Worm (Caenorhabditis elegans) whole organism, L1 larva: ENCODE results near the gene T28A8.4.

Experiments used
- C04F5.9 ChIP-seq: sonication (generic microtip); optimal IDR thresholded peaks from 2 replicates; lab custom pipeline; 2016; ENCODE audit warnings: missing genetic modification characterization, missing compliant biosample characterization
- C34B4.2 ChIP-seq: sonication (generic microtip); optimal IDR thresholded peaks from 2 replicates; lab custom pipeline; 2017; ENCODE audit warnings: mild to moderate bottlenecking, missing genetic modification characterization, missing compliant biosample characterization
- aha-1 ChIP-seq: fragments of 150-350 bp; optimal IDR thresholded peaks from 2 replicates; lab custom pipeline; 2014; ENCODE audit warnings: missing biosample characterization, missing genetic modification characterization
- aly-2 ChIP-seq: fragments of 150-350 bp; optimal IDR thresholded peaks from 2 replicates; lab custom pipeline; 2014; ENCODE audit warnings: missing biosample characterization, missing genetic modification characterization
- blmp-1 ChIP-seq: fragments of 150-350 bp; optimal IDR thresholded peaks from 2 replicates; lab custom pipeline; 2014; ENCODE audit warnings: missing biosample characterization, missing genetic modification characterization
- ceh-63 ChIP-seq: fragments of 200-800 bp; sonication (Bioruptor generic); optimal IDR thresholded peaks from 2 replicates; lab custom pipeline; 2018; ENCODE audit warnings: mild to moderate bottlenecking, missing genetic modification characterization, missing compliant biosample characterization
- ceh-88 ChIP-seq: fragments of 200-800 bp; sonication (Bioruptor generic); IDR thresholded peaks from 2 replicates; pipeline ENCODE4 v1.3.6; 2022; ENCODE audit warnings: missing genetic modification characterization, missing compliant biosample characterization
- ceh-90 ChIP-seq: sonication (generic microtip); optimal IDR thresholded peaks from 2 replicates; lab custom pipeline; 2016; ENCODE audit warnings: missing genetic modification characterization, missing compliant biosample characterization
- dpl-1 ChIP-seq, 3 experiments: fragments of 150-350 bp in 2 of 3; sonication (generic microtip) in 1 of 3; optimal IDR thresholded peaks; 2 replicates each; lab custom pipeline; 2014 to 2017; ENCODE audit warnings: missing biosample characterization in 3 of 3, missing genetic modification characterization in 3 of 3, missing genetic modification reagents in 3 of 3
- dsc-1 ChIP-seq: sonication (generic microtip); optimal IDR thresholded peaks from 2 replicates; lab custom pipeline; 2016; ENCODE audit warnings: mild to moderate bottlenecking, missing genetic modification characterization, missing compliant biosample characterization
- efl-1 ChIP-seq, 4 experiments: fragments of 150-350 bp; optimal IDR thresholded peaks in 3 of 4; peaks in 1 of 4; 1 replicate in 1 of 4; 2 replicates in 3 of 4; lab custom pipeline; 2014; ENCODE audit warnings: missing biosample characterization in 2 of 4, missing genetic modification characterization in 2 of 4, missing genetic modification reagents in 2 of 4
- egl-27 ChIP-seq, 2 experiments: fragments of 150-350 bp in 1 of 2; sonication (generic microtip); optimal IDR thresholded peaks; 3 replicates each; lab custom pipeline; 2017 to 2018; ENCODE audit warnings: missing biosample characterization in 2 of 2, missing genetic modification characterization in 2 of 2, missing genetic modification reagents in 2 of 2
- elt-2 ChIP-seq: sonication (generic microtip); optimal IDR thresholded peaks from 2 replicates; lab custom pipeline; 2016; ENCODE audit warnings: missing genetic modification characterization, mild to moderate bottlenecking, inconsistent platforms, missing compliant biosample characterization, missing genetic modification reagents
- elt-3 ChIP-seq, 6 experiments: fragments of 150-350 bp in 1 of 6; sonication (generic microtip); optimal IDR thresholded peaks; 2 replicates each; lab custom pipeline; 2017 to 2018; ENCODE audit warnings: missing biosample characterization in 6 of 6, missing genetic modification characterization in 6 of 6, inconsistent platforms in 1 of 6
- ets-5 ChIP-seq: fragments of 200-800 bp; sonication (Bioruptor generic); IDR thresholded peaks from 2 replicates; pipeline ENCODE4 v1.3.6; 2022; ENCODE audit warnings: missing genetic modification characterization, missing compliant biosample characterization
- grh-1 ChIP-seq: fragments of 200-800 bp; sonication (Bioruptor generic); IDR thresholded peaks from 2 replicates; pipeline ENCODE4 v1.3.6; 2022; ENCODE audit warnings: missing genetic modification reagents, missing genetic modification characterization, missing compliant biosample characterization
- lin-14 ChIP-seq: fragments of 200-800 bp; sonication (Bioruptor generic); optimal IDR thresholded peaks from 2 replicates; lab custom pipeline; 2018; ENCODE audit warnings: mild to moderate bottlenecking, missing genetic modification characterization, moderate library complexity, missing compliant biosample characterization
- lin-35 ChIP-seq, 2 experiments: fragments of 150-350 bp; optimal IDR thresholded peaks; 2 replicates each; lab custom pipeline; 2014; ENCODE audit warnings: missing biosample characterization in 2 of 2, missing genetic modification characterization in 2 of 2, missing genetic modification reagents in 2 of 2
- lir-3 ChIP-seq: sonication (generic microtip); optimal IDR thresholded peaks from 2 replicates; lab custom pipeline; 2016; ENCODE audit warnings: mild to moderate bottlenecking, missing genetic modification characterization, moderate library complexity, missing compliant biosample characterization; ENCODE audit not compliant: poor library complexity
- lsy-2 ChIP-seq, 2 experiments: fragments of 150-350 bp; optimal IDR thresholded peaks; 2 replicates each; lab custom pipeline; 2014; ENCODE audit warnings: missing biosample characterization in 2 of 2, missing genetic modification characterization in 2 of 2
- mdl-1 ChIP-seq, 2 experiments: fragments of 150-350 bp; optimal IDR thresholded peaks; 2 replicates each; lab custom pipeline; 2014 to 2017; ENCODE audit warnings: missing biosample characterization in 2 of 2, missing genetic modification characterization in 2 of 2, inconsistent platforms in 1 of 2
- nhr-11 ChIP-seq: fragments of 150-350 bp; optimal IDR thresholded peaks from 2 replicates; lab custom pipeline; 2014; ENCODE audit warnings: missing biosample characterization, missing genetic modification characterization
- nhr-19 ChIP-seq: fragments of 200-800 bp; sonication (Bioruptor generic); conservative IDR thresholded peaks from 2 replicates; pipeline ENCODE4 v1.3.6; 2022; ENCODE audit warnings: missing genetic modification characterization, missing compliant biosample characterization
- nhr-20 ChIP-seq: sonication (generic microtip); optimal IDR thresholded peaks from 2 replicates; lab custom pipeline; 2016; ENCODE audit warnings: mild to moderate bottlenecking, missing genetic modification characterization, missing compliant biosample characterization
- nhr-71 ChIP-seq: sonication (generic microtip); optimal IDR thresholded peaks from 2 replicates; lab custom pipeline; 2016; ENCODE audit warnings: mild to moderate bottlenecking, missing genetic modification characterization, moderate library complexity, missing compliant biosample characterization
- nhr-84 ChIP-seq: sonication (generic microtip); optimal IDR thresholded peaks from 2 replicates; lab custom pipeline; 2017; ENCODE audit warnings: missing biosample characterization, missing genetic modification characterization
- nhr-85 ChIP-seq: sonication (generic microtip); peaks from one replicate; lab custom pipeline; 2016; ENCODE audit warnings: missing genetic modification characterization, inconsistent platforms, missing compliant biosample characterization
- pag-3 ChIP-seq: sonication (generic microtip); optimal IDR thresholded peaks from 2 replicates; lab custom pipeline; 2017; ENCODE audit warnings: missing genetic modification characterization, mild to moderate bottlenecking, missing compliant biosample characterization, antibody characterized with exemption, borderline replicate concordance; ENCODE audit not compliant: insufficient read depth
- rnt-1 ChIP-seq: sonication (generic microtip); optimal IDR thresholded peaks from 2 replicates; lab custom pipeline; 2016; ENCODE audit warnings: mild to moderate bottlenecking, missing genetic modification characterization, moderate library complexity, missing compliant biosample characterization
- snu-23 ChIP-seq: sonication (generic microtip); optimal IDR thresholded peaks from 2 replicates; lab custom pipeline; 2016; ENCODE audit warnings: missing genetic modification characterization, missing compliant biosample characterization
- sptf-1 ChIP-seq: fragments of 150-350 bp; optimal IDR thresholded peaks from 2 replicates; lab custom pipeline; 2014; ENCODE audit warnings: missing biosample characterization, missing genetic modification characterization
- sup-37 ChIP-seq: fragments of 200-800 bp; sonication (Bioruptor generic); optimal IDR thresholded peaks from 2 replicates; lab custom pipeline; 2018; ENCODE audit warnings: mild to moderate bottlenecking, missing genetic modification characterization, missing compliant biosample characterization
- swsn-7 ChIP-seq: sonication (generic microtip); optimal IDR thresholded peaks from 2 replicates; lab custom pipeline; 2016; ENCODE audit warnings: missing genetic modification characterization, missing compliant biosample characterization
- zag-1 ChIP-seq: fragments of 150-350 bp; optimal IDR thresholded peaks from 2 replicates; lab custom pipeline; 2014; ENCODE audit warnings: missing biosample characterization, missing genetic modification characterization
- ztf-11 ChIP-seq, 2 experiments: sonication (generic microtip); optimal IDR thresholded peaks; 2 replicates each; lab custom pipeline; 2016 to 2017; ENCODE audit warnings: missing genetic modification characterization in 2 of 2, missing biosample characterization in 1 of 2, missing compliant biosample characterization in 1 of 2

T28A8.4 gene

DNA sequence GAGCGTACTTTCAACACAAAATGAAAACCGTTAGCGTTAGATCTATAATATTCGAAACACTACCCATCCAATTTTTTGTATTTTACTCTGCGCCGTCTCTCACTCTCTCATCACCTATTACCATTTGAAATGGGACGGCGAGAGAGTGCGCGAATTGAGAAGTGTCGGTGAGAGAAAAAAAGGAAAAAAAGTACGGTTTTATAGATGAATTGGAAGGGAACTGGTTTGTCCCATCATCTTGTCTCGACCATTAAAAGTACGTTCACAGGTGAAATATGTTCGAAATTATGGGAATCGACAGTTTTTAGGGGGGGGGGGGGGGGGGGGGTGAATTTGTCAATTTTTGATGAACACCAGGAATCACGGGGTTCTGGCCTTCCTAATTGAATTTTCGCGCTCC is 31.2 kb downstream of the T28A8.4 start:
- peak; percentile 12 to 34 for TF ChIP-seq efl-1 (optimal IDR thresholded peaks at IDR 0.05; lab: Kevin White, UChicago)
- TF ChIP-seq efl-1 (GFP tag; optimal IDR thresholded peaks at IDR 0.05 in 1 of 2; lab: Kevin White, UChicago): no peak
- TF ChIP-seq lin-14: peak; percentile 67
- peak; percentile 30 for TF ChIP-seq nhr-20 (tag; lab: Kevin White, UChicago)
- TF ChIP-seq egl-27 (tag; optimal IDR thresholded peaks at IDR 0.05; lab: Kevin White, UChicago): no peak
- peak; percentile 82 for TF ChIP-seq nhr-85 (tag; lab: Kevin White, UChicago)
- peak in 1 of 2 experiments; percentile 30 for TF ChIP-seq lin-35 (GFP tag; optimal IDR thresholded peaks at IDR 0.05; lab: Kevin White, UChicago)
- TF ChIP-seq dpl-1 (GFP tag; optimal IDR thresholded peaks at IDR 0.05; lab: Kevin White, UChicago): peak in 1 of 3 experiments; percentile 22
- peak; percentile 53 for TF ChIP-seq snu-23 (GFP tag; lab: Kevin White, UChicago)
- TF ChIP-seq lsy-2 (tag; optimal IDR thresholded peaks at IDR 0.05; lab: Kevin White, UChicago): peak in 1 of 2 experiments; percentile 41
- TF ChIP-seq nhr-84 (tag; lab: Kevin White, UChicago): no peak
- peak; percentile 49 for TF ChIP-seq blmp-1 (tag; lab: Kevin White, UChicago)
- TF ChIP-seq grh-1 (GFP tag; lab: Robert Waterston, UW): peak; percentile 66
- peak; percentile 33 for TF ChIP-seq nhr-71 (tag; lab: Kevin White, UChicago)
- TF ChIP-seq ets-5: no peak
- peak in 1 of 6 experiments; percentile 43 for TF ChIP-seq elt-3 (tag; optimal IDR thresholded peaks at IDR 0.05; lab: Kevin White, UChicago)

ce11 chrIII:13535735-13536390 is 32.4 kb downstream of the T28A8.4 start:
- TF ChIP-seq ztf-11 (tag; optimal IDR thresholded peaks at IDR 0.05; lab: Kevin White, UChicago) (no peak), efl-1 (optimal IDR thresholded peaks at IDR 0.05; lab: Kevin White, UChicago) (no peak), efl-1 (GFP tag; optimal IDR thresholded peaks at IDR 0.05 in 1 of 2; lab: Kevin White, UChicago) (peak in 1 of 2 experiments; percentile 39)

- TF ChIP-seq sup-37 (no peak), nhr-71 (tag; lab: Kevin White, UChicago) (no peak), swsn-7 (tag; lab: Kevin White, UChicago) (no peak), blmp-1 (tag; lab: Kevin White, UChicago) (no peak), C34B4.2 (tag; lab: Kevin White, UChicago) (no peak), C04F5.9 (no peak), ceh-88 (GFP tag; lab: Robert Waterston, UW) (no peak)
Observed at ce11 chrIII:13540791-13541190, 37.3 kb downstream of the T28A8.4 start.

DNA sequence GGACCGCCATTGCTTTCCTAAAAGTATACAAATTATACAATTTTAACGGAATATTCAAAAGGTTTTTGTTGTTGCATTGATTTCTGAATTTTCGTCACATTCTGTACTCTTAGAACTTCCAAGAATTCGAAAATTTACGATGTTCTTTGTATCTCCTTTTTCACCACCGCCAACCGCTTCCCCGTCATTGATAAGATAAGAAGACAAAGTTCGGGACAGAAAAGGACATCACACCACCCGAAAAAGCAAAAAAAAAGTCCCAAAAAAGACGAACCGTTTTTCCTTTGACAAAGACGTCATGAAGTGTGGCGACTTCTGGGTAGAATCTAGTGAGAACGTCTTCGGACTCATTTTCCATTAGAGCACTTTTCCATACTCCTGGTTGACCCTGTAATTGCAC is 39.0 kb downstream of the T28A8.4 start:
- TF ChIP-seq ceh-90 (tag; lab: Kevin White, UChicago) (no peak), egl-27 (tag; optimal IDR thresholded peaks at IDR 0.05; lab: Kevin White, UChicago) (no peak), efl-1 (optimal IDR thresholded peaks at IDR 0.05; lab: Kevin White, UChicago) (no peak), efl-1 (GFP tag; optimal IDR thresholded peaks at IDR 0.05 in 1 of 2; lab: Kevin White, UChicago) (peak in 1 of 2 experiments; percentile 66), aly-2 (tag; lab: Kevin White, UChicago) (no peak), ceh-63 (GFP tag; lab: Kevin White, UChicago) (no peak), dsc-1 (tag; lab: Kevin White, UChicago) (no peak), snu-23 (GFP tag; lab: Kevin White, UChicago) (no peak), nhr-11 (tag; lab: Kevin White, UChicago) (no peak), lin-14 (peak; percentile 24), aha-1 (tag; lab: Kevin White, UChicago) (no peak), blmp-1 (tag; lab: Kevin White, UChicago) (peak; percentile 8), zag-1 (tag; lab: Kevin White, UChicago) (no peak), lir-3 (no peak), nhr-19 (GFP tag; lab: Robert Waterston, UW) (no peak), nhr-85 (tag; lab: Kevin White, UChicago) (peak; percentile 58), nhr-20 (tag; lab: Kevin White, UChicago) (peak; percentile 0), mdl-1 (tag; optimal IDR thresholded peaks at IDR 0.05; lab: Kevin White, UChicago) (no peak), pag-3 (tag; lab: Kevin White, UChicago) (no peak), sptf-1 (no peak), elt-3 (tag; optimal IDR thresholded peaks at IDR 0.05; lab: Kevin White, UChicago) (peak; percentile 0 to 88 (median 52)), lin-35 (GFP tag; optimal IDR thresholded peaks at IDR 0.05; lab: Kevin White, UChicago) (peak in 1 of 2 experiments; percentile 27), rnt-1 (tag; lab: Kevin White, UChicago) (no peak), dpl-1 (GFP tag; optimal IDR thresholded peaks at IDR 0.05; lab: Kevin White, UChicago) (peak in 1 of 3 experiments; percentile 14), nhr-71 (tag; lab: Kevin White, UChicago) (peak; percentile 13), elt-2 (peak; percentile 17), grh-1 (GFP tag; lab: Robert Waterston, UW) (no peak)
